Worm (Caenorhabditis elegans): ENCODE results near the gene T13C5.10.

Gene T13C5.10

ce11 chrX:6219892-6220291 lies 31.9 kb downstream of the T13C5.10 start (continued):
- no peak for TF ChIP-seq ceh-16 (tag; optimal IDR thresholded peaks at IDR 0.05)
- no peak for TF ChIP-seq nhr-237 (tag; optimal IDR thresholded peaks at IDR 0.05)
- TF ChIP-seq elt-3 (tag; optimal IDR thresholded peaks at IDR 0.05), result no peak

- no peak for TF ChIP-seq lin-39 (tag; optimal IDR thresholded peaks at IDR 0.05)
- no peak for TF ChIP-seq unc-62 (GFP tag; optimal IDR thresholded peaks at IDR 0.05)
- no peak for TF ChIP-seq sma-3 (GFP tag; optimal IDR thresholded peaks at IDR 0.05)
- no peak for TF ChIP-seq lin-11 (tag; optimal IDR thresholded peaks at IDR 0.05)
- TF ChIP-seq ztf-11 (tag; optimal IDR thresholded peaks at IDR 0.05), result no peak
- TF ChIP-seq ZK546.5 (tag; optimal IDR thresholded peaks at IDR 0.05), result no peak
- TF ChIP-seq nhr-77 (tag; optimal IDR thresholded peaks at IDR 0.05), result no peak
- no peak for TF ChIP-seq dmd-4 (tag; optimal IDR thresholded peaks at IDR 0.05)
- no peak for TF ChIP-seq mab-5 (tag; optimal IDR thresholded peaks at IDR 0.05)
- no peak for TF ChIP-seq nhr-23 (tag; optimal IDR thresholded peaks at IDR 0.05)
- TF ChIP-seq ceh-82 (tag; optimal IDR thresholded peaks at IDR 0.05), result no peak
- TF ChIP-seq ama-1 (optimal IDR thresholded peaks at IDR 0.05), result no peak
- no peak for TF ChIP-seq nhr-10 (tag; optimal IDR thresholded peaks at IDR 0.05)
These were observed 33.1 kb downstream of the T13C5.10 start for ce11 chrX:6221097-6221496.

- TF ChIP-seq sma-9 (GFP tag; optimal IDR thresholded peaks at IDR 0.05) (peak; percentile 32), sma-9 (tag; optimal IDR thresholded peaks at IDR 0.05) (no peak), mab-5 (tag; optimal IDR thresholded peaks at IDR 0.05) (no peak)
These were observed 36.9 kb downstream of the T13C5.10 start for ce11 chrX:6224841-6225240.

- TF ChIP-seq nhr-6 (tag; optimal IDR thresholded peaks at IDR 0.05) (no peak), ZK546.5 (tag; optimal IDR thresholded peaks at IDR 0.05) (no peak), mab-5 (tag; optimal IDR thresholded peaks at IDR 0.05) (no peak), unc-55 (GFP tag; optimal IDR thresholded peaks at IDR 0.05) (no peak), sma-3 (GFP tag; optimal IDR thresholded peaks at IDR 0.05) (peak; percentile 27)
These were observed 42.7 kb downstream of the T13C5.10 start, which contains the start of gene lite-1 for ce11 chrX:6230669-6231068. Gene lite-1 (minus strand): TSS chrX:6230769.

- TF ChIP-seq aly-2 (tag; optimal IDR thresholded peaks at IDR 0.05), result no peak
- no peak for TF ChIP-seq sem-4 (tag; optimal IDR thresholded peaks at IDR 0.05)
- TF ChIP-seq nhr-77 (tag; optimal IDR thresholded peaks at IDR 0.05), result no peak
- TF ChIP-seq nhr-11 (tag; optimal IDR thresholded peaks at IDR 0.05), result no peak
- no peak for TF ChIP-seq mbf-1 (tag; optimal IDR thresholded peaks at IDR 0.05)
- no peak for TF ChIP-seq unc-55 (GFP tag; optimal IDR thresholded peaks at IDR 0.05)
- no peak for TF ChIP-seq ztf-11 (tag; optimal IDR thresholded peaks at IDR 0.05)
- TF ChIP-seq lin-11 (tag; optimal IDR thresholded peaks at IDR 0.05), result no peak
- no peak for TF ChIP-seq sma-3 (GFP tag; optimal IDR thresholded peaks at IDR 0.05)
- TF ChIP-seq blmp-1 (tag; optimal IDR thresholded peaks at IDR 0.05; ENCODE audit: insufficient read depth), result no peak
- no peak for TF ChIP-seq R02D3.7 (tag; optimal IDR thresholded peaks at IDR 0.05)
- TF ChIP-seq unc-62 (GFP tag; optimal IDR thresholded peaks at IDR 0.05), result no peak
These were observed 45.2 kb downstream of the T13C5.10 start, which contains the start of gene C14F11.4 for ce11 chrX:6232998-6233626. Gene C14F11.4 (minus strand): TSS chrX:6233048.

ce11 chrX:6235443-6235842 lies 47.5 kb downstream of the T13C5.10 start, which contains the start of gene hsp-43:
Gene hsp-43 (minus strand): TSS chrX:6235543.
- TF ChIP-seq peb-1 (tag; optimal IDR thresholded peaks at IDR 0.05) (no peak), gmeb-1 (tag; optimal IDR thresholded peaks at IDR 0.05) (no peak), lin-39 (tag; optimal IDR thresholded peaks at IDR 0.05) (no peak), nhr-10 (tag; optimal IDR thresholded peaks at IDR 0.05) (no peak), C34F6.9 (tag; optimal IDR thresholded peaks at IDR 0.05) (no peak), sma-9 (GFP tag; optimal IDR thresholded peaks at IDR 0.05) (no peak), sma-9 (tag; optimal IDR thresholded peaks at IDR 0.05) (no peak), zag-1 (tag; optimal IDR thresholded peaks at IDR 0.05) (no peak), ZK546.5 (tag; optimal IDR thresholded peaks at IDR 0.05) (no peak), ceh-82 (tag; optimal IDR thresholded peaks at IDR 0.05) (no peak), nhr-11 (tag; optimal IDR thresholded peaks at IDR 0.05) (no peak), unc-39 (tag; optimal IDR thresholded peaks at IDR 0.05) (no peak), ztf-11 (tag; optimal IDR thresholded peaks at IDR 0.05) (no peak), ztf-1 (GFP tag; conservative IDR thresholded peaks at IDR 0.05) (no peak)

Data from whole organism, L2 larva.